Fruit fly (Drosophila melanogaster): ENCODE results near the gene Aladin.

DNA sequence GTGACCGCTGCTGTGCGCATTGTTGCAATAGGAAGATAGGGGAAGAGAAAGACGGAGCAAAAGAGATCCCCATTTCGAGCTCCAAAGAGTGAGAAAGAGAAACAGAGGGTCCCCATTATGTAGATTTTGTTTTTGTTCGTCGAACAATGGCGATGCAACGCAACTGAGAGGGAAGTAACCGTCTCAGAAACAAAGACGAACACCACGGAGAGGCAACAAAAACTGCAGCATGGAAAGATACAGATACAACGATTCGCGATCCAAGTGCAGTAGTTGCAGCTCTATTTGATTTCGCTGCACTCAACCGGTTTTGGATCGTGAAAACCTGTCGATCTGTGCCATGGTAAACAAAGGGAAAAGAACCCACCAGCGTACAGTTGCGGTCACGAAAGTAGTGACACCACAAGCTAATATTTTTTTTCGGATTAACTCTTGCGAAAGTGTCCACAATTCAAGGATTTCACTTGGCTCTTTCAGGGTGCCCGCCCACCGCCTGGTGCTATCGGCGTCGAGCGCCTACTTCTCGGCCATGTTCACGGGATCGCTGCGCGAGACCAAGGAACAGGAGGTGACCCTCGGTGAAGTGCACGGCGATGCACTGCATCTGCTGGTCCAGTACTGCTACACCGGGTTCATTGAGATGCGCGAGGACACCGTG lies 21.0 kb upstream of the Aladin start:
- TF ChIP-seq pad (GFP tag; optimal IDR thresholded peaks at IDR 0.05): no peak
- no peak for TF ChIP-seq kay (GFP tag; ENCODE audit: borderline replicate concordance)
- no peak for TF ChIP-seq bab1 (GFP tag; optimal IDR thresholded peaks at IDR 0.05)
- TF ChIP-seq CG5204 (GFP tag; optimal IDR thresholded peaks at IDR 0.05): no peak
- no peak for TF ChIP-seq cic (GFP tag; optimal IDR thresholded peaks at IDR 0.05)
- TF ChIP-seq CG11617 (GFP tag; optimal IDR thresholded peaks at IDR 0.05): no peak
- TF ChIP-seq ovo (GFP tag; optimal IDR thresholded peaks at IDR 0.05): no peak
- no peak for TF ChIP-seq tj (GFP tag; optimal IDR thresholded peaks at IDR 0.05)
- TF ChIP-seq CG1620 (GFP tag; optimal IDR thresholded peaks at IDR 0.05): no peak
